Worm (Caenorhabditis elegans) whole organism, L4/young adult: ENCODE data around the gene Y2H9A.6.

ENCODE experiments used
- W03F9.2 ChIP-seq: fragments of 150-350 bp; optimal IDR thresholded peaks from 2 replicates; lab custom pipeline; 2014; ENCODE audit warnings: missing biosample characterization, missing genetic modification characterization
- him-1 ChIP-seq: sonication (generic microtip); optimal IDR thresholded peaks from 2 replicates; lab custom pipeline; 2016; ENCODE audit warnings: missing genotype, missing genetic modification reagents, missing genetic modification characterization, missing compliant biosample characterization

DNA sequence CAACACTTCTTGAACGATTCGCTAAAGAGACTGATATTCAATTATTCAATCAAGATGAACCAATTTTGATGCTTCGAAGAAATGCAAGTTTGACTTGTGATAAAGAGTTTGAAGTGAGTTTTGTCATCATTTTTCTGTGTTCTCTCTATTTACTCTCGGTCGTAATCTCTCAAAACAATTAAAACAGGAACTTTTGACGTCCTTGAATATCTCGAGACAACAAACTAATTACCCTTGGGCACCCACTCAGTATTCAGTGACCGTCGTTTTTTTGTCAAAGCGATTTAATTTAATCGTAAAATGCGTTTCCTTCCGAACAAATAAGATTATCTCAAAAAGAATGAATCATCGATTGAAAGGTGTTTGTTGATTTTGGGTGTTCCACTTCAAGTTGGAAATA, 20.5 kb downstream of the Y2H9A.6 start:
- no peak for TF ChIP-seq him-1 (tag; lab: Kevin White, UChicago)
- TF ChIP-seq W03F9.2 (tag; lab: Kevin White, UChicago) = no peak
